Worm (Caenorhabditis elegans) whole organism, L3 larva: ENCODE results near the gene C03B1.3.
A peak's percentile ranks its signal among the peaks of the same experiment; 100 is the strongest.

Source experiments
- R02D3.7 ChIP-seq: fragments of 150-350 bp; optimal IDR thresholded peaks from 2 replicates; lab custom pipeline; 2014; ENCODE audit warnings: missing biosample characterization, missing genetic modification characterization
- ZK546.5 ChIP-seq: sonication (generic microtip); optimal IDR thresholded peaks from 2 replicates; lab custom pipeline; 2017; ENCODE audit warnings: missing biosample characterization, missing genetic modification characterization
- aly-2 ChIP-seq: fragments of 150-350 bp; optimal IDR thresholded peaks from 2 replicates; lab custom pipeline; 2014; ENCODE audit warnings: missing biosample characterization, missing genetic modification characterization
- ceh-16 ChIP-seq: sonication (generic microtip); optimal IDR thresholded peaks from 2 replicates; lab custom pipeline; 2017; ENCODE audit warnings: missing biosample characterization, missing genetic modification characterization
- daf-12 ChIP-seq: fragments of 150-350 bp; optimal IDR thresholded peaks from 2 replicates; lab custom pipeline; 2014; ENCODE audit warnings: missing biosample characterization, missing genetic modification reagents, missing genetic modification characterization
- egl-27 ChIP-seq: sonication (generic microtip); optimal IDR thresholded peaks from 4 replicates; lab custom pipeline; 2017; ENCODE audit warnings: missing biosample characterization, missing genetic modification reagents, missing genetic modification characterization
- egl-5 ChIP-seq: fragments of 150-350 bp; optimal IDR thresholded peaks from 2 replicates; lab custom pipeline; 2017; ENCODE audit warnings: missing biosample characterization, missing genetic modification reagents, missing genetic modification characterization, inconsistent platforms
- elt-1 ChIP-seq: fragments of 150-350 bp; optimal IDR thresholded peaks from 2 replicates; lab custom pipeline; 2014; ENCODE audit warnings: missing biosample characterization, missing genetic modification characterization
- elt-2 ChIP-seq: sonication (generic microtip); optimal IDR thresholded peaks from 2 replicates; lab custom pipeline; 2016; ENCODE audit warnings: missing genetic modification reagents, mild to moderate bottlenecking, missing genetic modification characterization, missing compliant biosample characterization
- elt-3 ChIP-seq, 3 experiments: fragments of 150-350 bp in 1 of 3; sonication (generic microtip) in 2 of 3; optimal IDR thresholded peaks; 2 replicates in 2 of 3; 4 replicates in 1 of 3; lab custom pipeline; 2014 to 2017; ENCODE audit warnings: missing biosample characterization in 3 of 3, missing genetic modification characterization in 3 of 3
- eor-1 ChIP-seq, 2 experiments: fragments of 150-350 bp; optimal IDR thresholded peaks; 2 replicates each; lab custom pipeline; 2014 to 2018; ENCODE audit warnings: missing biosample characterization in 2 of 2, missing genetic modification characterization in 2 of 2
- fkh-10 ChIP-seq: sonication (generic microtip); optimal IDR thresholded peaks from 2 replicates; lab custom pipeline; 2017; ENCODE audit warnings: missing biosample characterization, missing genetic modification reagents, missing genetic modification characterization
- fkh-2 ChIP-seq: fragments of 150-350 bp; optimal IDR thresholded peaks from 2 replicates; lab custom pipeline; 2014; ENCODE audit warnings: missing biosample characterization, missing genetic modification reagents, missing genetic modification characterization
- fos-1 ChIP-seq: fragments of 150-350 bp; optimal IDR thresholded peaks from 2 replicates; lab custom pipeline; 2014; ENCODE audit warnings: missing biosample characterization, missing genetic modification characterization
- hmg-11 ChIP-seq: sonication (generic microtip); optimal IDR thresholded peaks from 2 replicates; lab custom pipeline; 2016; ENCODE audit warnings: missing genetic modification characterization, missing compliant biosample characterization
- lin-15B ChIP-seq: fragments of 150-350 bp; optimal IDR thresholded peaks from 2 replicates; lab custom pipeline; 2014; ENCODE audit warnings: missing biosample characterization, missing genetic modification characterization
- lsy-12 ChIP-seq: sonication (generic microtip); optimal IDR thresholded peaks from 2 replicates; lab custom pipeline; 2016; ENCODE audit warnings: mild to moderate bottlenecking, missing genetic modification characterization, missing compliant biosample characterization
- nfya-1 ChIP-seq: sonication (generic microtip); optimal IDR thresholded peaks from 2 replicates; lab custom pipeline; 2017; ENCODE audit warnings: missing genetic modification characterization, mild to moderate bottlenecking, missing compliant biosample characterization, antibody characterized with exemption, moderate library complexity; ENCODE audit not compliant: insufficient read depth
- nhr-23 ChIP-seq: fragments of 150-350 bp; optimal IDR thresholded peaks from 2 replicates; lab custom pipeline; 2014; ENCODE audit warnings: missing biosample characterization, missing genetic modification reagents, missing genetic modification characterization
- nhr-25 ChIP-seq: sonication (generic microtip); optimal IDR thresholded peaks from 2 replicates; lab custom pipeline; 2017; ENCODE audit warnings: missing biosample characterization, missing genetic modification characterization
- nhr-28 ChIP-seq: fragments of 150-350 bp; optimal IDR thresholded peaks from 2 replicates; lab custom pipeline; 2014; ENCODE audit warnings: missing biosample characterization, missing genetic modification characterization
- nhr-43 ChIP-seq: sonication (generic microtip); optimal IDR thresholded peaks from 2 replicates; lab custom pipeline; 2016; ENCODE audit warnings: mild to moderate bottlenecking, missing genetic modification characterization, missing compliant biosample characterization; ENCODE audit not compliant: poor library complexity, severe bottlenecking
- nhr-77 ChIP-seq: fragments of 150-350 bp; optimal IDR thresholded peaks from 2 replicates; lab custom pipeline; 2014; ENCODE audit warnings: missing biosample characterization, missing genetic modification characterization
- pha-4 ChIP-seq: fragments of 150-350 bp; optimal IDR thresholded peaks from 2 replicates; lab custom pipeline; 2014; ENCODE audit warnings: missing biosample characterization, missing genetic modification reagents, missing genetic modification characterization
- sea-2 ChIP-seq: fragments of 150-350 bp; sonication (generic microtip); optimal IDR thresholded peaks from 4 replicates; lab custom pipeline; 2014; ENCODE audit warnings: missing biosample characterization, missing genetic modification reagents, missing genetic modification characterization
- snpc-4 ChIP-seq: fragments of 150-350 bp; optimal IDR thresholded peaks from 2 replicates; lab custom pipeline; 2014; ENCODE audit warnings: missing biosample characterization, missing genetic modification characterization
- tbx-2 ChIP-seq: sonication (generic microtip); optimal IDR thresholded peaks from 2 replicates; lab custom pipeline; 2016; ENCODE audit warnings: mild to moderate bottlenecking, missing genetic modification characterization, missing compliant biosample characterization
- unc-39 ChIP-seq: sonication (generic microtip); optimal IDR thresholded peaks from 4 replicates; lab custom pipeline; 2017; ENCODE audit warnings: missing biosample characterization, missing genetic modification characterization
- zag-1 ChIP-seq: fragments of 150-350 bp; optimal IDR thresholded peaks from 2 replicates; lab custom pipeline; 2014; ENCODE audit warnings: missing biosample characterization, missing genetic modification characterization
- ztf-11 ChIP-seq: fragments of 150-350 bp; optimal IDR thresholded peaks from 2 replicates; lab custom pipeline; 2014; ENCODE audit warnings: missing biosample characterization, missing genetic modification characterization
- ztf-4 ChIP-seq: fragments of 150-350 bp; optimal IDR thresholded peaks from 2 replicates; lab custom pipeline; 2014; ENCODE audit warnings: missing biosample characterization, missing genetic modification characterization

C03B1.3 gene

ce11 chrX:6384537-6384936, 18.7 kb downstream of the C03B1.3 start:
- TF ChIP-seq elt-1 (tag; lab: Kevin White, UChicago) = peak; percentile 55
- TF ChIP-seq eor-1 (tag; optimal IDR thresholded peaks at IDR 0.05; lab: Kevin White, UChicago) = no peak
- TF ChIP-seq pha-4 (tag; lab: Kevin White, UChicago) = no peak
- TF ChIP-seq tbx-2 = no peak
- no peak for TF ChIP-seq fos-1 (tag; lab: Kevin White, UChicago)
- TF ChIP-seq fkh-10 = no peak
- TF ChIP-seq elt-2 (tag; lab: Kevin White, UChicago) = no peak

- no peak for TF ChIP-seq sea-2
- TF ChIP-seq tbx-2 = no peak
- no peak for TF ChIP-seq snpc-4
- no peak for TF ChIP-seq eor-1 (tag; optimal IDR thresholded peaks at IDR 0.05; lab: Kevin White, UChicago)
- no peak for TF ChIP-seq fkh-2 (tag; lab: Kevin White, UChicago)
- TF ChIP-seq egl-27 (tag; lab: Kevin White, UChicago) = no peak
- no peak for TF ChIP-seq lin-15B
- no peak for TF ChIP-seq nhr-23
Measured at ce11 chrX:6385185-6385584, 19.4 kb downstream of the C03B1.3 start, which contains the start of gene igdb-3. Gene igdb-3 (plus strand): TSS chrX:6385485.

ce11 chrX:6388639-6389038, 22.8 kb downstream of the C03B1.3 start:
- TF ChIP-seq nfya-1 (tag; lab: Kevin White, UChicago) = no peak
- TF ChIP-seq nhr-25 (tag; lab: Kevin White, UChicago) = no peak
- no peak for TF ChIP-seq eor-1 (tag; optimal IDR thresholded peaks at IDR 0.05; lab: Kevin White, UChicago)
- no peak for TF ChIP-seq snpc-4
- no peak for TF ChIP-seq nhr-23
- no peak for TF ChIP-seq elt-3 (tag; optimal IDR thresholded peaks at IDR 0.05; lab: Kevin White, UChicago)
- TF ChIP-seq zag-1 (tag; lab: Kevin White, UChicago) = no peak
- TF ChIP-seq ZK546.5 = no peak
- TF ChIP-seq, all 47 proteins: peak for 0

- TF ChIP-seq R02D3.7 (no peak), nhr-43 (tag; lab: Kevin White, UChicago) (no peak), nhr-28 (no peak), zag-1 (tag; lab: Kevin White, UChicago) (no peak)
Measured at ce11 chrX:6391491-6391890, 25.7 kb downstream of the C03B1.3 start, which contains the start of gene igcm-2. Gene igcm-2 (minus strand): TSS chrX:6391591.

- TF ChIP-seq R02D3.7 = no peak
- no peak for TF ChIP-seq aly-2 (tag; lab: Kevin White, UChicago)
- TF ChIP-seq nfya-1 (tag; lab: Kevin White, UChicago) = peak; percentile 10
Measured at ce11 chrX:6399450-6399849, 33.6 kb downstream of the C03B1.3 start.

ce11 chrX:6403122-6403521, 37.3 kb downstream of the C03B1.3 start, which contains the start of gene glt-4:
Gene glt-4 (plus strand): TSS chrX:6403422.
- TF ChIP-seq egl-5 (tag; lab: Kevin White, UChicago) (no peak), R02D3.7 (no peak), lin-15B (no peak), hmg-11 (tag; lab: Kevin White, UChicago) (no peak), lsy-12 (tag; lab: Kevin White, UChicago) (no peak)

ce11 chrX:6405905-6406304, 40.1 kb downstream of the C03B1.3 start:
- TF ChIP-seq ZK546.5 (no peak), aly-2 (tag; lab: Kevin White, UChicago) (no peak), pha-4 (tag; lab: Kevin White, UChicago) (no peak), nhr-43 (tag; lab: Kevin White, UChicago) (no peak)

DNA sequence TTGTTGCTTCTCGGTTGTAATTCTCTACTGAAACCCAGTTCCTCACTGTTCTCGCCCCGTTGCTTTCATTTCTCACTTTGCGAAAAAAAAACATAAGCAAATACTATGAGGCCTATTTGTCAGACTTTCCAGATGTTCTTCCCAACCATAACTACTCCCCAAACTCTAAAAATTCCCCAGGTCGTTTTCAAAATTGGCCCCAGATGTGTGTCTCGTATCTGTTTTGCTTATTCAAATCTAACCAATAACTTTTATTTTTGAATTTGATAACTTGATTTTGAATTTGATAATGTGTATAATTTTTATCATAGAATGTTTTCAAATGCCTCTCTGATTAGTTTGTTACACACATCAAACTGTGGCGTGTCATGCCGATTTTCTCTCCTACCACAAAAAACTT, 42.0 kb downstream of the C03B1.3 start:
- no peak for TF ChIP-seq unc-39
- TF ChIP-seq ztf-4 (tag; lab: Kevin White, UChicago) = no peak
- no peak for TF ChIP-seq daf-12 (tag; lab: Kevin White, UChicago)
- no peak for TF ChIP-seq nhr-43 (tag; lab: Kevin White, UChicago)
- no peak for TF ChIP-seq nfya-1 (tag; lab: Kevin White, UChicago)
- TF ChIP-seq hmg-11 (tag; lab: Kevin White, UChicago) = no peak
- TF ChIP-seq nhr-23 = no peak
- TF ChIP-seq eor-1 (tag; optimal IDR thresholded peaks at IDR 0.05; lab: Kevin White, UChicago) = no peak
- TF ChIP-seq ceh-16 = no peak
- TF ChIP-seq nhr-28 = no peak
- no peak for TF ChIP-seq nhr-77
- TF ChIP-seq elt-2 (tag; lab: Kevin White, UChicago) = no peak
- no peak for TF ChIP-seq ztf-11 (tag; lab: Kevin White, UChicago)
- TF ChIP-seq lsy-12 (tag; lab: Kevin White, UChicago) = no peak
